Worm (Caenorhabditis elegans): ENCODE results near the gene T14B4.3.

DNA sequence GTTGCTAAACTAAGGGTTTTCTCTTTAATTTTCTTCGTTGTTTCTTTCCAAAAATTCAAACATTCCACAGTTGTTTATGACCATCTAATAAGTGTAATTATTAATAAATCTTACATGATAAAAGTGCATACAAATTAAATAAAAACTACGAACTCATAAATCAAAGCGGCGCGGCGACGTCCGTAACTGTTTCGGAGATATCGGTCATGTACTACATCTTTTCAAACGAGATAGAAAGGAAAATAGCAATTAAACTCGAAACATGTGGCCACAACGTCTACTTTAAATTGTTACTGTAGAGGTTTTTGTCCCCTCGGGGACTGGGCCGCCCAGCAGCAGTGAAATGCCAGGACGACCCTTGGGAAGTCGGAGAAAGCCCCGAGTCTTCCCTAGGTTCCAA, 18.9 kb upstream of the T14B4.3 start:
- TF ChIP-seq unc-62 (GFP tag; optimal IDR thresholded peaks at IDR 0.05) (no peak), ztf-11 (tag; optimal IDR thresholded peaks at IDR 0.05) (no peak), ztf-4 (tag; optimal IDR thresholded peaks at IDR 0.05) (no peak), snpc-4 (tag; optimal IDR thresholded peaks at IDR 0.05) (no peak), lin-39 (tag; optimal IDR thresholded peaks at IDR 0.05) (no peak), nhr-76 (tag; optimal IDR thresholded peaks at IDR 0.05) (no peak), aly-2 (tag; optimal IDR thresholded peaks at IDR 0.05) (no peak)

Data from whole organism, L3 larva.